Worm (Caenorhabditis elegans): Measurements from ENCODE around the gene srh-17.

The srh-17 gene

ce11 chrV:14685435-14686058, 24.4 kb downstream of the srh-17 start, which contains the start of gene C47E8.4 (continued):
- peak; percentile 69 for TF ChIP-seq gei-17 (GFP tag; optimal IDR thresholded peaks at IDR 0.05)

ce11 chrV:14686231-14687105, 25.4 kb downstream of the srh-17 start:
- TF ChIP-seq madf-6 (GFP tag; IDR thresholded peaks at IDR 0.05) (peak; percentile 19; the same call in 1 of the 2 replicates), sptf-2 (GFP tag; optimal IDR thresholded peaks at IDR 0.05) (peak; percentile 21), F39B2.1 (GFP tag; IDR thresholded peaks at IDR 0.05) (0 out of 2 replicates have a peak, but pooled peaks have one; percentile 2), nfya-2 (GFP tag; IDR thresholded peaks at IDR 0.05) (no peak), dpl-1 (GFP tag; optimal IDR thresholded peaks at IDR 0.05) (peak; percentile 5), F49E8.2 (tag; optimal IDR thresholded peaks at IDR 0.05; ENCODE audit: insufficient read depth) (no peak), mcd-1 (GFP tag; IDR thresholded peaks at IDR 0.05) (peak; percentile 31; the same call in 1 of the 2 replicates), hlh-26 (GFP tag; conservative IDR thresholded peaks at IDR 0.05) (no peak), T07F8.4 (tag; optimal IDR thresholded peaks at IDR 0.05) (no peak), bed-1 (GFP tag; IDR thresholded peaks at IDR 0.05) (no peak), F37B4.10 (GFP tag; IDR thresholded peaks at IDR 0.05) (0 out of 2 replicates have a peak, but pooled peaks have one; percentile 9), Y56A3A.18 (GFP tag; IDR thresholded peaks at IDR 0.05) (no peak), dox-1 (GFP tag; IDR thresholded peaks at IDR 0.05) (peak; percentile 67), hsf-1 (GFP tag; IDR thresholded peaks at IDR 0.05) (peak; percentile 48; the same call in 1 of the 2 replicates), ZK185.1 (tag; optimal IDR thresholded peaks at IDR 0.05; ENCODE audit: poor library complexity, severe bottlenecking) (no peak), F57A8.1 (GFP tag; optimal IDR thresholded peaks at IDR 0.05) (peak; percentile 70), ztf-3 (GFP tag; optimal IDR thresholded peaks at IDR 0.05) (no peak), Y53G8AR.9 (GFP tag; conservative IDR thresholded peaks at IDR 0.05) (0 out of 2 replicates have a peak, but pooled peaks have one; percentile 28), madf-3 (GFP tag; IDR thresholded peaks at IDR 0.05) (0 out of 2 replicates have a peak, but pooled peaks have one; percentile 0), rpc-1 (optimal IDR thresholded peaks at IDR 0.05) (no peak), rpc-1 (tag; optimal IDR thresholded peaks at IDR 0.05) (no peak), B0336.3 (GFP tag; IDR thresholded peaks at IDR 0.05) (peak; percentile 13), ama-1 (optimal IDR thresholded peaks at IDR 0.05) (peak; percentile 76), ama-1 (GFP tag; optimal IDR thresholded peaks at IDR 0.05) (no peak), B0261.1 (tag; optimal IDR thresholded peaks at IDR 0.05) (no peak), repo-1 (tag; optimal IDR thresholded peaks at IDR 0.05) (no peak), zfh-2 (GFP tag; conservative IDR thresholded peaks at IDR 0.05) (peak; percentile 63; the same call in 1 of the 2 replicates), ztf-6 (GFP tag; IDR thresholded peaks at IDR 0.05) (peak; percentile 44; the same call in 1 of the 2 replicates), rcor-1 (GFP tag; IDR thresholded peaks at IDR 0.05) (peak; percentile 10; the same call in 1 of the 2 replicates), ceh-58 (GFP tag; IDR thresholded peaks at IDR 0.05) (no peak), lin-26 (GFP tag; IDR thresholded peaks at IDR 0.05) (peak; percentile 54)

- TF ChIP-seq lsl-1 (GFP tag; optimal IDR thresholded peaks at IDR 0.05) (peak; percentile 29), madf-3 (GFP tag; IDR thresholded peaks at IDR 0.05) (no peak), cebp-2 (GFP tag; IDR thresholded peaks at IDR 0.05) (peak; percentile 33; the same call in 1 of the 2 replicates), dox-1 (GFP tag; IDR thresholded peaks at IDR 0.05) (peak; percentile 9), Y56A3A.18 (GFP tag; IDR thresholded peaks at IDR 0.05) (peak; percentile 23), repo-1 (tag; optimal IDR thresholded peaks at IDR 0.05) (no peak), dpff-1 (tag; optimal IDR thresholded peaks at IDR 0.05) (no peak), chd-7 (tag; optimal IDR thresholded peaks at IDR 0.05) (no peak), unc-62 (GFP tag; optimal IDR thresholded peaks at IDR 0.05) (no peak), nhr-90 (tag; optimal IDR thresholded peaks at IDR 0.05) (no peak), madf-10 (tag; optimal IDR thresholded peaks at IDR 0.05) (no peak), cebp-1 (GFP tag; IDR thresholded peaks at IDR 0.05) (no peak), cebp-1 (tag; optimal IDR thresholded peaks at IDR 0.05) (peak; percentile 12), mxl-1 (tag; optimal IDR thresholded peaks at IDR 0.05) (no peak), Y53F4B.3 (GFP tag; IDR thresholded peaks at IDR 0.05) (no peak), zim-3 (tag; optimal IDR thresholded peaks at IDR 0.05) (no peak)
These were observed 26.2 kb downstream of the srh-17 start for ce11 chrV:14687106-14687964.
